Fruit fly (Drosophila melanogaster) whole organism, embryonic: ENCODE measurements around the gene CG9782.
A peak's percentile ranks its signal among the peaks of the same experiment; 100 is the strongest.

ENCODE experiments used
- ATbp ChIP-seq: fragments of 200-800 bp; sonication (Bioruptor generic); optimal IDR thresholded peaks from 2 replicates; lab custom pipeline; 2017; ENCODE audit warnings: missing biosample characterization, mild to moderate bottlenecking, missing genetic modification characterization, missing genetic modification reagents
- B-H2 ChIP-seq: fragments of 200-800 bp; sonication (Bioruptor generic); optimal IDR thresholded peaks from 2 replicates; lab custom pipeline; 2018; ENCODE audit warnings: missing biosample characterization, mild to moderate bottlenecking, missing genetic modification characterization
- BtbVII ChIP-seq: fragments of 200-800 bp; sonication (Bioruptor generic); optimal IDR thresholded peaks from 3 replicates; lab custom pipeline; 2017; ENCODE audit warnings: missing biosample characterization, mild to moderate bottlenecking, missing genetic modification characterization
- CG11504 ChIP-seq: fragments of 200-800 bp; sonication (Bioruptor generic); optimal IDR thresholded peaks from 3 replicates; lab custom pipeline; 2019; ENCODE audit warnings: missing biosample characterization, mild to moderate bottlenecking, missing genetic modification characterization, moderate library complexity
- CG12659 ChIP-seq: fragments of 200-800 bp; sonication (Bioruptor generic); optimal IDR thresholded peaks from 3 replicates; lab custom pipeline; 2017; ENCODE audit warnings: mild to moderate bottlenecking, missing biosample characterization, missing genetic modification reagents, missing genetic modification characterization
- CG13123 ChIP-seq: fragments of 200-800 bp; sonication (Bioruptor generic); optimal IDR thresholded peaks from 2 replicates; lab custom pipeline; 2016; ENCODE audit warnings: missing biosample characterization, missing genetic modification characterization
- CG13287 ChIP-seq: fragments of 200-800 bp; sonication (Bioruptor generic); IDR thresholded peaks from 2 replicates; pipeline ENCODE4 v1.3.6; 2022; ENCODE audit warnings: missing biosample characterization, missing genetic modification characterization; ENCODE audit not compliant: partially characterized antibody
- CG14710 ChIP-seq: fragments of 200-800 bp; sonication (Bioruptor generic); optimal IDR thresholded peaks from 3 replicates; lab custom pipeline; 2019; ENCODE audit warnings: missing biosample characterization, mild to moderate bottlenecking, missing genetic modification characterization, moderate library complexity
- CG14860 ChIP-seq: fragments of 200-800 bp; sonication (Bioruptor generic); IDR thresholded peaks from 3 replicates; pipeline ENCODE4 v1.3.6; 2022; ENCODE audit warnings: missing biosample characterization, missing genetic modification characterization; ENCODE audit not compliant: partially characterized antibody
- CG1603 ChIP-seq: fragments of 200-800 bp; sonication (Bioruptor generic); optimal IDR thresholded peaks from 2 replicates; lab custom pipeline; 2019; ENCODE audit warnings: missing biosample characterization, mild to moderate bottlenecking, missing genetic modification characterization, moderate library complexity
- CG17186 ChIP-seq: fragments of 200-800 bp; sonication (Bioruptor generic); optimal IDR thresholded peaks from 3 replicates; lab custom pipeline; 2017; ENCODE audit warnings: missing biosample characterization, missing genetic modification reagents, missing genetic modification characterization
- CG17568 ChIP-seq: fragments of 200-800 bp; sonication (Bioruptor generic); optimal IDR thresholded peaks from 2 replicates; lab custom pipeline; 2018; ENCODE audit warnings: missing biosample characterization, mild to moderate bottlenecking, missing genetic modification characterization, moderate library complexity
- CG3407 ChIP-seq: fragments of 200-800 bp; sonication (Bioruptor generic); optimal IDR thresholded peaks from 2 replicates; lab custom pipeline; 2018; ENCODE audit warnings: missing biosample characterization, mild to moderate bottlenecking, missing genetic modification characterization
- CG3995 ChIP-seq: fragments of 200-800 bp; sonication (Bioruptor generic); optimal IDR thresholded peaks from 3 replicates; lab custom pipeline; 2016; ENCODE audit warnings: missing biosample characterization, missing genetic modification characterization
- CG4282 ChIP-seq: fragments of 200-800 bp; sonication (Bioruptor generic); optimal IDR thresholded peaks from 2 replicates; lab custom pipeline; 2016; ENCODE audit warnings: missing biosample characterization, missing genetic modification characterization
- CG43689 ChIP-seq: fragments of 200-800 bp; sonication (Bioruptor generic); IDR thresholded peaks from 2 replicates; pipeline ENCODE4 v1.3.6; 2022; ENCODE audit warnings: missing biosample characterization, missing genetic modification characterization
- CG7928 ChIP-seq: fragments of 200-800 bp; sonication (Bioruptor generic); optimal IDR thresholded peaks from 2 replicates; lab custom pipeline; 2017; ENCODE audit warnings: missing biosample characterization, mild to moderate bottlenecking, missing genetic modification characterization
- CG8478 ChIP-seq: fragments of >200 bp; optimal IDR thresholded peaks from 2 replicates; lab custom pipeline; 2018
- CHES-1-like ChIP-seq: fragments of 200-800 bp; sonication (Bioruptor generic); optimal IDR thresholded peaks from 2 replicates; lab custom pipeline; 2016; ENCODE audit warnings: missing biosample characterization, missing genetic modification characterization
- CTCF ChIP-seq: fragments of 200-800 bp; sonication (Bioruptor generic); optimal IDR thresholded peaks from 2 replicates; lab custom pipeline; 2017; ENCODE audit warnings: missing biosample characterization, mild to moderate bottlenecking, missing genetic modification characterization, moderate library complexity
- Chrac-16 ChIP-seq: fragments of 200-800 bp; sonication (Bioruptor generic); optimal IDR thresholded peaks from 3 replicates; lab custom pipeline; 2016; ENCODE audit warnings: missing biosample characterization, missing genetic modification characterization
- Dad ChIP-seq: fragments of 200-800 bp; sonication (Bioruptor generic); optimal IDR thresholded peaks from 3 replicates; lab custom pipeline; 2016; ENCODE audit warnings: missing biosample characterization, missing genetic modification characterization
- E2f2 ChIP-seq: fragments of 200-800 bp; sonication (Bioruptor generic); IDR thresholded peaks from 2 replicates; pipeline ENCODE4 v1.3.6; 2022; ENCODE audit warnings: missing biosample characterization, missing genetic modification characterization
- HLH3B ChIP-seq: fragments of 200-800 bp; sonication (Bioruptor generic); IDR thresholded peaks from 2 replicates; pipeline ENCODE4 v1.3.6; 2022; ENCODE audit warnings: missing biosample characterization, missing genetic modification characterization
- Hmx ChIP-seq: fragments of 200-800 bp; sonication (Bioruptor generic); optimal IDR thresholded peaks from 2 replicates; lab custom pipeline; 2016; ENCODE audit warnings: missing biosample characterization, missing genetic modification characterization
- Hr3 ChIP-seq: fragments of 200-800 bp; sonication (Bioruptor generic); optimal IDR thresholded peaks from 3 replicates; lab custom pipeline; 2016; ENCODE audit warnings: missing biosample characterization, missing genetic modification characterization
- Hr51 ChIP-seq, 2 experiments: fragments of 200-800 bp; sonication (Bioruptor generic); optimal IDR thresholded peaks; 2 replicates in 1 of 2; 3 replicates in 1 of 2; lab custom pipeline; 2016 to 2018; ENCODE audit warnings: missing biosample characterization in 2 of 2, missing genetic modification characterization in 2 of 2, mild to moderate bottlenecking in 1 of 2, moderate library complexity in 1 of 2
- Nf-YA ChIP-seq: fragments of 200-800 bp; sonication (Bioruptor generic); IDR thresholded peaks from 2 replicates; pipeline ENCODE4 v1.3.6; 2022; ENCODE audit warnings: missing biosample characterization, missing genetic modification characterization
- Pdp1 ChIP-seq, 2 experiments: fragments of 200-800 bp; sonication (Bioruptor generic); optimal IDR thresholded peaks; 3 replicates each; lab custom pipeline; 2016; ENCODE audit warnings: missing biosample characterization in 2 of 2, missing genetic modification characterization in 2 of 2, mild to moderate bottlenecking in 1 of 2, moderate library complexity in 1 of 2
- Ravus ChIP-seq: fragments of 200-800 bp; sonication (Bioruptor generic); IDR thresholded peaks from 2 replicates; pipeline ENCODE4 v1.3.6; 2022; ENCODE audit warnings: missing biosample characterization, missing genetic modification characterization
- Stat92E ChIP-seq, 3 experiments: fragments of >200 bp in 2 of 3; fragments of 200-800 bp in 1 of 3; sonication (Bioruptor generic) in 1 of 3; optimal IDR thresholded peaks; 2 replicates each; lab custom pipeline; 2017 to 2019; ENCODE audit warnings: missing biosample characterization in 3 of 3, missing genetic modification characterization in 3 of 3, mild to moderate bottlenecking in 1 of 3, moderate library complexity in 1 of 3
- ab ChIP-seq: fragments of 200-800 bp; sonication (Bioruptor generic); optimal IDR thresholded peaks from 2 replicates; lab custom pipeline; 2016; ENCODE audit warnings: missing biosample characterization, missing genetic modification characterization
- abd-A ChIP-seq: fragments of 200-800 bp; sonication (Bioruptor generic); optimal IDR thresholded peaks from 3 replicates; lab custom pipeline; 2019; ENCODE audit warnings: missing biosample characterization, mild to moderate bottlenecking, missing genetic modification characterization, moderate library complexity
- al ChIP-seq: fragments of 200-800 bp; sonication (Bioruptor generic); IDR thresholded peaks from 2 replicates; pipeline ENCODE4 v1.3.6; 2022; ENCODE audit warnings: missing biosample characterization, missing genetic modification characterization
- bcd ChIP-seq: fragments of 200-800 bp; sonication (Bioruptor generic); optimal IDR thresholded peaks from 2 replicates; lab custom pipeline; 2017; ENCODE audit warnings: missing biosample characterization, mild to moderate bottlenecking, missing genetic modification characterization
- cg ChIP-seq: fragments of 200-800 bp; sonication (Bioruptor generic); optimal IDR thresholded peaks from 3 replicates; lab custom pipeline; 2019; ENCODE audit warnings: missing biosample characterization, mild to moderate bottlenecking, missing genetic modification characterization, moderate library complexity
- crc ChIP-seq: fragments of 200-800 bp; sonication (Bioruptor generic); optimal IDR thresholded peaks from 2 replicates; lab custom pipeline; 2016; ENCODE audit warnings: missing biosample characterization, missing genetic modification characterization
- dan ChIP-seq: fragments of 200-800 bp; sonication (Bioruptor generic); IDR thresholded peaks from 2 replicates; pipeline ENCODE4 v1.3.6; 2022; ENCODE audit warnings: missing biosample characterization, missing genetic modification characterization
- dati ChIP-seq: fragments of 200-800 bp; sonication (Bioruptor generic); IDR thresholded peaks from 2 replicates; pipeline ENCODE4 v1.3.6; 2022; ENCODE audit warnings: missing biosample characterization, missing genetic modification characterization
- dimm ChIP-seq: fragments of 200-800 bp; sonication (Bioruptor generic); IDR thresholded peaks from 2 replicates; pipeline ENCODE4 v1.3.6; 2022; ENCODE audit warnings: missing biosample characterization, missing genetic modification characterization
- dpn ChIP-seq, 2 experiments: fragments of 200-800 bp; sonication (Bioruptor generic); optimal IDR thresholded peaks; 3 replicates each; lab custom pipeline; 2016; ENCODE audit warnings: missing biosample characterization in 2 of 2, missing genetic modification characterization in 2 of 2
- ems ChIP-seq: fragments of 200-800 bp; sonication (Bioruptor generic); optimal IDR thresholded peaks from 3 replicates; lab custom pipeline; 2016; ENCODE audit warnings: missing biosample characterization, missing genetic modification characterization
- gfzf ChIP-seq: fragments of 200-800 bp; sonication (Bioruptor generic); optimal IDR thresholded peaks from 2 replicates; lab custom pipeline; 2016; ENCODE audit warnings: missing biosample characterization, mild to moderate bottlenecking, missing genetic modification characterization, moderate library complexity
- gro ChIP-seq: fragments of 200-800 bp; sonication (Bioruptor generic); optimal IDR thresholded peaks from 2 replicates; lab custom pipeline; 2016; ENCODE audit warnings: missing biosample characterization, missing genetic modification characterization
- jing ChIP-seq: fragments of 200-800 bp; sonication (Bioruptor generic); optimal IDR thresholded peaks from 2 replicates; lab custom pipeline; 2018; ENCODE audit warnings: missing biosample characterization, mild to moderate bottlenecking, missing genetic modification characterization
- kay ChIP-seq: fragments of 200-800 bp; sonication (Bioruptor generic); optimal IDR thresholded peaks from 2 replicates; lab custom pipeline; 2016; ENCODE audit warnings: missing biosample characterization, missing genetic modification characterization
- mirr ChIP-seq: fragments of 200-800 bp; sonication (Bioruptor generic); optimal IDR thresholded peaks from 3 replicates; lab custom pipeline; 2018; ENCODE audit warnings: missing biosample characterization, mild to moderate bottlenecking, missing genetic modification characterization
- phol ChIP-seq: fragments of 200-800 bp; sonication (Bioruptor generic); optimal IDR thresholded peaks from 3 replicates; lab custom pipeline; 2018; ENCODE audit warnings: missing biosample characterization, mild to moderate bottlenecking, missing genetic modification characterization, moderate library complexity
- pum ChIP-seq: fragments of 200-800 bp; sonication (Bioruptor generic); optimal IDR thresholded peaks from 2 replicates; lab custom pipeline; 2016; ENCODE audit warnings: missing biosample characterization, missing genetic modification characterization
- ro ChIP-seq: fragments of 200-800 bp; sonication (Bioruptor generic); IDR thresholded peaks from 2 replicates; pipeline ENCODE4 v1.3.6; 2022; ENCODE audit warnings: missing biosample characterization, missing genetic modification characterization
- stwl ChIP-seq: fragments of 200-800 bp; sonication (Bioruptor generic); optimal IDR thresholded peaks from 3 replicates; lab custom pipeline; 2018; ENCODE audit warnings: missing biosample characterization, mild to moderate bottlenecking, missing genetic modification characterization, moderate library complexity
- usp ChIP-seq: fragments of >200 bp; optimal IDR thresholded peaks from 2 replicates; lab custom pipeline; 2017; ENCODE audit warnings: missing biosample characterization, missing genetic modification characterization
- wor ChIP-seq: fragments of 200-800 bp; sonication (Bioruptor generic); IDR thresholded peaks from 2 replicates; pipeline ENCODE4 v1.3.6; 2022; ENCODE audit warnings: missing biosample characterization, missing genetic modification characterization

Gene CG9782

DNA sequence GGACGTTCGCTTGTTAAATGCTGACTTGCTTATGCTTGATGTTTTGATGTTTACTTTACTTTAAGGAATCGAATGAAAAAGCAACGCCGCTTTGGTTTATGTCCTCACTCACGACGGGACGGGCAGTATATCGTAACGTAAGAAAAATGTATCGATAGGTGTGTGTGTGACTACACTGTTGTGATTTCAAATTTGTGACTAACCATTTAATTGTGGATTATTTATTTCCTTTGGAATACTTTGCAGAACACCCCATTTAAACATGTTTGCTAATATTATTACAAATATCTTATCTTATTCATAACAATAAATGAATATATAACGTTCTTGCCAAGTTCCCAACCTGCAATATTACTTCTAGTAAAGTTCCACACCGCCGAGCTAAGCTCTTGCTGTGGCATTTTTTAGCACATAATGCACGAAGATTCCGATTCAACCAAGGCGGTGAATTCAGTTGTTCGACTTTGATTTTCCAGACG is 33.6 kb upstream of the CG9782 start, which contains the start of the genes Nemp and r (continued):
- TF ChIP-seq ro (GFP tag; lab: Robert Waterston, UW) (no peak), CG43689 (GFP tag; lab: Robert Waterston, UW) (no peak), Pdp1 (GFP tag; optimal IDR thresholded peaks at IDR 0.05; lab: Kevin White, UChicago) (peak in 1 of 2 experiments; percentile 4), Dad (GFP tag; lab: Kevin White, UChicago) (no peak), CTCF (GFP tag; lab: Kevin White, UChicago) (peak; percentile 65), ab (no peak), dan (no peak), usp (GFP tag; lab: Kevin White, UChicago) (no peak), crc (GFP tag; lab: Kevin White, UChicago) (no peak), Hr3 (no peak), CG17186 (GFP tag; lab: Kevin White, UChicago) (peak; percentile 28), E2f2 (GFP tag; lab: Robert Waterston, UW) (peak; percentile 79), CG14860 (GFP tag; lab: Robert Waterston, UW) (peak; percentile 49; the same call in 1 of the 3 replicates), gfzf (GFP tag; lab: Kevin White, UChicago) (peak; percentile 82), CG17568 (GFP tag; lab: Kevin White, UChicago) (no peak), Hr51 (GFP tag; optimal IDR thresholded peaks at IDR 0.05; lab: Kevin White, UChicago) (peak in 1 of 2 experiments; percentile 37), Nf-YA (GFP tag; lab: Robert Waterston, UW) (no peak), CG11504 (tag; lab: Kevin White, UChicago) (peak; percentile 24), CG13123 (no peak), wor (GFP tag; lab: Robert Waterston, UW) (no peak), CG8478 (lab: Kevin White, UChicago) (peak; percentile 60), cg (no peak), phol (peak; percentile 45), bcd (GFP tag; lab: Kevin White, UChicago) (no peak), CG13287 (GFP tag; lab: Robert Waterston, UW) (peak; percentile 74), dimm (no peak), CHES-1-like (GFP tag; lab: Kevin White, UChicago) (no peak), CG14710 (tag; lab: Kevin White, UChicago) (peak; percentile 71), CG12659 (GFP tag; lab: Kevin White, UChicago) (peak; percentile 57), Chrac-16 (GFP tag; lab: Kevin White, UChicago) (no peak), kay (GFP tag; lab: Kevin White, UChicago) (no peak), CG1603 (tag; lab: Kevin White, UChicago) (peak; percentile 47), ems (GFP tag; lab: Kevin White, UChicago) (no peak), BtbVII (GFP tag; lab: Kevin White, UChicago) (no peak), CG3995 (peak; percentile 95), HLH3B (no peak), al (no peak), ATbp (no peak), gro (no peak), Ravus (GFP tag; lab: Robert Waterston, UW) (no peak), Hmx (GFP tag; lab: Kevin White, UChicago) (no peak), B-H2 (GFP tag; lab: Kevin White, UChicago) (no peak)
- TF ChIP-seq, all 482 proteins: peak for 71

DNA sequence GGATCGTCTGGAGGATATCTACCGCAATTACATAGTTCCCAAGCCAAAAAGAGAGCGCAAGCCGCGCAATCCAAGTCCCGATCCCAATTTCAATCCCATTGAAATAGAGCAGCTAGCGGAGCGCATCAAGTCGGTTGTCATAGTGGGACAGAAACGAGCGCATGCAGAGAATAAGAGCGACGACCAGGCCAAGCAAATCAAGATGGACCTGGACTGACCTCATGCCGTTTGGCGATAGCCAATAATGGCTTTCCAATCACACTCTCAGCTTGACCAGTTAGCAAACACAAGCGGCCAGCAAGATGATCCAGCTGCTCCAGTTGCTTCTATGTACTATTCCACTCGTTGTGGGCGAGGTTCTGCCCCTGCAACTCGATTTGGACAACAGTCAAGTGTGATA is 30.2 kb upstream of the CG9782 start:
- TF ChIP-seq CG3407 (GFP tag; lab: Kevin White, UChicago) (no peak), stwl (no peak), usp (GFP tag; lab: Kevin White, UChicago) (no peak), dati (GFP tag; lab: Robert Waterston, UW) (no peak), Stat92E (GFP tag; optimal IDR thresholded peaks at IDR 0.05; lab: Kevin White, UChicago) (no peak), CG12659 (GFP tag; lab: Kevin White, UChicago) (no peak), CG4282 (GFP tag; lab: Kevin White, UChicago) (no peak), jing (GFP tag; lab: Kevin White, UChicago) (no peak), dpn (GFP tag; optimal IDR thresholded peaks at IDR 0.05; lab: Kevin White, UChicago) (no peak), pum (no peak), mirr (no peak), dimm (no peak), CG7928 (GFP tag; lab: Kevin White, UChicago) (no peak), abd-A (tag; lab: Kevin White, UChicago) (no peak), CG17186 (GFP tag; lab: Kevin White, UChicago) (no peak)
